Fruit fly (Drosophila melanogaster) whole organism, embryonic: Measurements from ENCODE around the gene CG7860.
A peak's percentile ranks its signal among the peaks of the same experiment; 100 is the strongest.

ENCODE experiments used
- Abd-B ChIP-seq: fragments of 200-800 bp; sonication (Bioruptor generic); optimal IDR thresholded peaks from 2 replicates; lab custom pipeline; 2018; ENCODE audit warnings: missing biosample characterization, mild to moderate bottlenecking, missing genetic modification characterization, moderate library complexity
- Adf1 ChIP-seq: fragments of 200-800 bp; sonication (Bioruptor generic); IDR thresholded peaks from 2 replicates; pipeline ENCODE4 v1.3.6; 2022; ENCODE audit warnings: missing biosample characterization, missing genetic modification characterization
- B-H2 ChIP-seq: fragments of 200-800 bp; sonication (Bioruptor generic); optimal IDR thresholded peaks from 2 replicates; lab custom pipeline; 2018; ENCODE audit warnings: missing biosample characterization, mild to moderate bottlenecking, missing genetic modification characterization
- Bdp1 ChIP-seq: fragments of 200-800 bp; sonication (Bioruptor generic); optimal IDR thresholded peaks from 3 replicates; lab custom pipeline; 2016; ENCODE audit warnings: missing biosample characterization, missing genetic modification characterization
- Bteb2 ChIP-seq: fragments of 200-800 bp; sonication (Bioruptor generic); optimal IDR thresholded peaks from 2 replicates; lab custom pipeline; 2016; ENCODE audit warnings: missing biosample characterization, missing genetic modification characterization
- CG10959 ChIP-seq: fragments of 200-800 bp; sonication (Bioruptor generic); IDR thresholded peaks from 2 replicates; pipeline ENCODE4 v1.3.6; 2022; ENCODE audit warnings: missing biosample characterization, missing genetic modification characterization
- CG1233 ChIP-seq: fragments of 200-800 bp; sonication (Bioruptor generic); optimal IDR thresholded peaks from 4 replicates; lab custom pipeline; 2018; ENCODE audit warnings: missing biosample characterization, mild to moderate bottlenecking, missing genetic modification characterization
- CG13424 ChIP-seq: fragments of 200-800 bp; sonication (Bioruptor generic); optimal IDR thresholded peaks from 2 replicates; lab custom pipeline; 2019; ENCODE audit warnings: missing biosample characterization, mild to moderate bottlenecking, missing genetic modification characterization, moderate library complexity
- CG15011 ChIP-seq: fragments of 200-800 bp; sonication (Bioruptor generic); optimal IDR thresholded peaks from 3 replicates; lab custom pipeline; 2018; ENCODE audit warnings: missing biosample characterization, mild to moderate bottlenecking, missing genetic modification characterization
- CG1529 ChIP-seq: fragments of 200-800 bp; sonication (Bioruptor generic); optimal IDR thresholded peaks from 3 replicates; lab custom pipeline; 2018; ENCODE audit warnings: missing biosample characterization, missing genetic modification characterization
- CG1603 ChIP-seq: fragments of 200-800 bp; sonication (Bioruptor generic); optimal IDR thresholded peaks from 2 replicates; lab custom pipeline; 2019; ENCODE audit warnings: missing biosample characterization, mild to moderate bottlenecking, missing genetic modification characterization, moderate library complexity
- CG17612 ChIP-seq: fragments of 200-800 bp; sonication (Bioruptor generic); IDR thresholded peaks from 2 replicates; pipeline ENCODE4 v1.3.6; 2022; ENCODE audit warnings: missing biosample characterization, missing genetic modification characterization
- CG17802 ChIP-seq: fragments of 200-800 bp; sonication (Bioruptor generic); optimal IDR thresholded peaks from 2 replicates; lab custom pipeline; 2018; ENCODE audit warnings: missing biosample characterization, mild to moderate bottlenecking, missing genetic modification characterization, moderate library complexity
- CG18011 ChIP-seq: fragments of 200-800 bp; sonication (Bioruptor generic); optimal IDR thresholded peaks from 2 replicates; lab custom pipeline; 2017; ENCODE audit warnings: missing biosample characterization, missing genetic modification characterization, mild to moderate bottlenecking, moderate library complexity, missing genotype
- CG2120 ChIP-seq: fragments of 200-800 bp; sonication (Bioruptor generic); optimal IDR thresholded peaks from 3 replicates; lab custom pipeline; 2016; ENCODE audit warnings: missing biosample characterization, missing genetic modification characterization
- CG31365 ChIP-seq: fragments of 200-800 bp; sonication (Bioruptor generic); optimal IDR thresholded peaks from 2 replicates; lab custom pipeline; 2018; ENCODE audit warnings: missing biosample characterization, mild to moderate bottlenecking, missing genetic modification characterization
- CG8388 ChIP-seq: fragments of 200-800 bp; sonication (Bioruptor generic); optimal IDR thresholded peaks from 2 replicates; lab custom pipeline; 2019; ENCODE audit warnings: missing biosample characterization, mild to moderate bottlenecking, missing genetic modification characterization, moderate library complexity
- CG9932 ChIP-seq: fragments of 200-800 bp; sonication (Bioruptor generic); IDR thresholded peaks from 2 replicates; pipeline ENCODE4 v1.3.6; 2022; ENCODE audit warnings: missing biosample characterization, missing genetic modification characterization
- D19B ChIP-seq: fragments of 200-800 bp; sonication (Bioruptor generic); optimal IDR thresholded peaks from 2 replicates; lab custom pipeline; 2017; ENCODE audit warnings: missing biosample characterization, mild to moderate bottlenecking, missing genetic modification characterization
- Dip3 ChIP-seq: fragments of 200-800 bp; sonication (Bioruptor generic); optimal IDR thresholded peaks from 3 replicates; lab custom pipeline; 2016; ENCODE audit warnings: missing biosample characterization, missing genetic modification characterization
- Doc2 ChIP-seq: fragments of 200-800 bp; sonication (Bioruptor generic); IDR thresholded peaks from 2 replicates; pipeline ENCODE4 v1.3.6; 2022; ENCODE audit warnings: missing biosample characterization, missing genetic modification characterization
- Ets97D ChIP-seq: fragments of 200-800 bp; sonication (Bioruptor generic); optimal IDR thresholded peaks from 3 replicates; lab custom pipeline; 2016; ENCODE audit warnings: missing biosample characterization, missing genetic modification characterization
- Lpt ChIP-seq: fragments of >200 bp; optimal IDR thresholded peaks from 2 replicates; lab custom pipeline; 2018; ENCODE audit warnings: missing biosample characterization, missing genetic modification characterization
- Sry-δ ChIP-seq: fragments of 200-800 bp; sonication (Bioruptor generic); optimal IDR thresholded peaks from 2 replicates; lab custom pipeline; 2016; ENCODE audit warnings: missing biosample characterization, missing genetic modification characterization
- Stat92E ChIP-seq, 3 experiments: fragments of >200 bp in 2 of 3; fragments of 200-800 bp in 1 of 3; sonication (Bioruptor generic) in 1 of 3; optimal IDR thresholded peaks; 2 replicates each; lab custom pipeline; 2017 to 2019; ENCODE audit warnings: missing biosample characterization in 3 of 3, missing genetic modification characterization in 3 of 3, mild to moderate bottlenecking in 1 of 3, moderate library complexity in 1 of 3
- ac ChIP-seq: fragments of 200-800 bp; sonication (Bioruptor generic); optimal IDR thresholded peaks from 3 replicates; lab custom pipeline; 2017; ENCODE audit warnings: missing biosample characterization, mild to moderate bottlenecking, missing genetic modification characterization
- al ChIP-seq: fragments of 200-800 bp; sonication (Bioruptor generic); IDR thresholded peaks from 2 replicates; pipeline ENCODE4 v1.3.6; 2022; ENCODE audit warnings: missing biosample characterization, missing genetic modification characterization
- dpn ChIP-seq, 2 experiments: fragments of 200-800 bp; sonication (Bioruptor generic); optimal IDR thresholded peaks; 3 replicates each; lab custom pipeline; 2016; ENCODE audit warnings: missing biosample characterization in 2 of 2, missing genetic modification characterization in 2 of 2
- en ChIP-seq: fragments of 200-800 bp; sonication (Bioruptor generic); optimal IDR thresholded peaks from 2 replicates; lab custom pipeline; 2016; ENCODE audit warnings: missing biosample characterization, missing genetic modification characterization
- esg ChIP-seq: fragments of 200-800 bp; sonication (Bioruptor generic); conservative IDR thresholded peaks from 2 replicates; pipeline ENCODE4 v1.3.6; 2022; ENCODE audit warnings: missing biosample characterization, missing genetic modification characterization
- ewg ChIP-seq: fragments of 200-800 bp; sonication (Bioruptor generic); optimal IDR thresholded peaks from 3 replicates; lab custom pipeline; 2017; ENCODE audit warnings: mild to moderate bottlenecking, missing biosample characterization, missing genetic modification reagents, missing genetic modification characterization
- gce ChIP-seq: fragments of 200-800 bp; sonication (Bioruptor generic); IDR thresholded peaks from 3 replicates; pipeline ENCODE4 v1.3.6; 2022; ENCODE audit warnings: missing biosample characterization, missing genetic modification characterization
- gsb ChIP-seq: fragments of 200-800 bp; sonication (Bioruptor generic); IDR thresholded peaks from 2 replicates; pipeline ENCODE4 v1.3.6; 2022; ENCODE audit warnings: missing biosample characterization, missing genetic modification characterization
- gsb-n ChIP-seq: fragments of 200-800 bp; sonication (Bioruptor generic); optimal IDR thresholded peaks from 3 replicates; lab custom pipeline; 2018; ENCODE audit warnings: missing biosample characterization, mild to moderate bottlenecking, missing genetic modification characterization
- hkb ChIP-seq, 2 experiments: fragments of 200-800 bp in 1 of 2; fragments of >200 bp in 1 of 2; sonication (Bioruptor generic) in 1 of 2; IDR thresholded peaks in 1 of 2; optimal IDR thresholded peaks in 1 of 2; 2 replicates each; pipeline versions ENCODE4 v1.3.6 to Lab custom; 2017 to 2022; ENCODE audit warnings: missing biosample characterization in 1 of 2, missing genetic modification characterization in 1 of 2
- inv ChIP-seq: fragments of 200-800 bp; sonication (Bioruptor generic); IDR thresholded peaks from 2 replicates; pipeline ENCODE4 v1.3.6; 2022; ENCODE audit warnings: missing biosample characterization, missing genetic modification characterization; ENCODE audit not compliant: partially characterized antibody
- nerfin-2 ChIP-seq: fragments of 200-800 bp; sonication (Bioruptor generic); IDR thresholded peaks from 2 replicates; pipeline ENCODE4 v1.3.6; 2022; ENCODE audit warnings: missing biosample characterization, missing genetic modification characterization; ENCODE audit not compliant: partially characterized antibody
- odd ChIP-seq: fragments of 200-800 bp; sonication (Bioruptor generic); optimal IDR thresholded peaks from 2 replicates; lab custom pipeline; 2017; ENCODE audit warnings: missing biosample characterization, mild to moderate bottlenecking, missing genetic modification characterization
- otp ChIP-seq: fragments of 200-800 bp; sonication (Bioruptor generic); IDR thresholded peaks from 3 replicates; pipeline ENCODE4, ENCODE4 v1.3.6; 2022; ENCODE audit warnings: missing biosample characterization, missing genetic modification characterization
- pho ChIP-seq: fragments of 200-800 bp; sonication (Bioruptor generic); optimal IDR thresholded peaks from 2 replicates; lab custom pipeline; 2016; ENCODE audit warnings: missing biosample characterization, missing genetic modification characterization
- schlank ChIP-seq: fragments of 200-800 bp; sonication (Bioruptor generic); optimal IDR thresholded peaks from 2 replicates; lab custom pipeline; 2018; ENCODE audit warnings: missing biosample characterization, mild to moderate bottlenecking, missing genetic modification characterization
- scrt ChIP-seq: fragments of 200-800 bp; sonication (Bioruptor generic); optimal IDR thresholded peaks from 2 replicates; lab custom pipeline; 2018; ENCODE audit warnings: missing biosample characterization, mild to moderate bottlenecking, missing genetic modification characterization, moderate library complexity
- stc ChIP-seq: fragments of 200-800 bp; sonication (Bioruptor generic); IDR thresholded peaks from 2 replicates; pipeline ENCODE4 v1.3.6; 2022; ENCODE audit warnings: missing biosample characterization, missing genetic modification characterization
- tap ChIP-seq: fragments of 200-800 bp; optimal IDR thresholded peaks from 3 replicates; lab custom pipeline; 2019; ENCODE audit warnings: missing biosample characterization, mild to moderate bottlenecking, missing genetic modification characterization, moderate library complexity
- tin ChIP-seq: fragments of 200-800 bp; sonication (Bioruptor generic); optimal IDR thresholded peaks from 3 replicates; lab custom pipeline; 2016; ENCODE audit warnings: missing biosample characterization, missing genetic modification characterization
- twi ChIP-seq: fragments of 200-800 bp; optimal IDR thresholded peaks from 2 replicates; lab custom pipeline; 2019; ENCODE audit warnings: missing biosample characterization, mild to moderate bottlenecking, missing genetic modification characterization, moderate library complexity
- vfl ChIP-seq: fragments of 200-800 bp; sonication (Bioruptor generic); optimal IDR thresholded peaks from 2 replicates; lab custom pipeline; 2016; ENCODE audit warnings: missing biosample characterization, missing genetic modification characterization
- yki ChIP-seq: fragments of >200 bp; optimal IDR thresholded peaks from 3 replicates; lab custom pipeline; 2018
- zen2 ChIP-seq: fragments of 200-800 bp; sonication (Bioruptor generic); IDR thresholded peaks from 3 replicates; pipeline ENCODE4 v1.3.6; 2022; ENCODE audit warnings: missing biosample characterization, missing genetic modification characterization; ENCODE audit not compliant: partially characterized antibody

CG7860 gene

dm6 chrX:15618953-15619630, 50.3 kb downstream of the CG7860 start (continued):
- TF ChIP-seq nerfin-2 (GFP tag; lab: Robert Waterston, UW) = no peak
- TF ChIP-seq Doc2 (GFP tag; lab: Robert Waterston, UW) = no peak
- TF ChIP-seq scrt = peak; percentile 60
- TF ChIP-seq B-H2 = peak; percentile 29
- TF ChIP-seq Abd-B (GFP tag; lab: Kevin White, UChicago) = peak; percentile 83
- TF ChIP-seq hkb (optimal IDR thresholded peaks at IDR 0.05; lab: Kevin White, UChicago) = no peak
- peak; percentile 76 for TF ChIP-seq hkb (GFP tag; IDR thresholded peaks at IDR 0.05; lab: Robert Waterston, UW)
- peak; percentile 75 for TF ChIP-seq twi (tag; lab: Kevin White, UChicago)
- peak; percentile 79 for TF ChIP-seq CG1603
- TF ChIP-seq stc (GFP tag; lab: Robert Waterston, UW) = peak; percentile 39; the same call in 1 of the 2 replicates
- TF ChIP-seq Bdp1 (GFP tag; lab: Kevin White, UChicago) = peak; percentile 25
- peak; percentile 57 for TF ChIP-seq pho (GFP tag; lab: Kevin White, UChicago)
- TF ChIP-seq Stat92E (GFP tag; optimal IDR thresholded peaks at IDR 0.05; lab: Kevin White, UChicago) = peak in 1 of 3 experiments; percentile 4
- peak; percentile 79 for TF ChIP-seq CG1529
- 0 out of 2 replicates have a peak, but pooled peaks have one; percentile 44 for TF ChIP-seq al (GFP tag; lab: Robert Waterston, UW)
- TF ChIP-seq esg (GFP tag; lab: Robert Waterston, UW) = peak; percentile 71
- TF ChIP-seq en (GFP tag; lab: Kevin White, UChicago) = peak; percentile 43
- TF ChIP-seq odd (GFP tag; lab: Kevin White, UChicago) = peak; percentile 56
- no peak for TF ChIP-seq inv (GFP tag; lab: Robert Waterston, UW)
- peak; percentile 78 for TF ChIP-seq CG8388 (GFP tag; lab: Kevin White, UChicago)
- peak; percentile 27 for TF ChIP-seq Sry-δ (GFP tag; lab: Kevin White, UChicago)
- no peak; the same call in 1 of the 2 replicates for TF ChIP-seq Adf1 (GFP tag; lab: Robert Waterston, UW)
- TF ChIP-seq CG31365 (tag; lab: Kevin White, UChicago) = peak; percentile 52
- peak; percentile 76 for TF ChIP-seq CG1233 (GFP tag; lab: Kevin White, UChicago)
- TF ChIP-seq zen2 (GFP tag; lab: Robert Waterston, UW) = no peak
- TF ChIP-seq Bteb2 (GFP tag; lab: Kevin White, UChicago) = peak; percentile 49
- peak; percentile 73 for TF ChIP-seq CG17802 (tag; lab: Kevin White, UChicago)
- no peak for TF ChIP-seq ac (GFP tag; lab: Kevin White, UChicago)
- no peak for TF ChIP-seq yki (lab: Kevin White, UChicago)
- TF ChIP-seq Lpt = no peak
- peak; percentile 27 for TF ChIP-seq vfl (GFP tag; lab: Kevin White, UChicago)
- TF ChIP-seq CG15011 (GFP tag; lab: Kevin White, UChicago) = peak; percentile 45
- peak; percentile 50 for TF ChIP-seq schlank (tag; lab: Kevin White, UChicago)
- peak; percentile 72 for TF ChIP-seq tap (tag; lab: Kevin White, UChicago)
- peak; percentile 82 for TF ChIP-seq CG13424 (tag; lab: Kevin White, UChicago)
- TF ChIP-seq otp (GFP tag; lab: Robert Waterston, UW) = peak; percentile 80; the same call in 2 of the 3 replicates
- peak; percentile 41 for TF ChIP-seq D19B (GFP tag; lab: Kevin White, UChicago)
- TF ChIP-seq gce = 0 out of 3 replicates have a peak, but pooled peaks have one; percentile 56
- TF ChIP-seq CG10959 (GFP tag; lab: Robert Waterston, UW) = peak; percentile 59; the same call in 1 of the 2 replicates
- TF ChIP-seq CG17612 = no peak; the same call in 1 of the 2 replicates
- TF ChIP-seq ewg = peak; percentile 77
- peak; percentile 65 for TF ChIP-seq CG2120 (GFP tag; lab: Kevin White, UChicago)
- peak; percentile 19 for TF ChIP-seq Ets97D (GFP tag; lab: Kevin White, UChicago)
- TF ChIP-seq gsb (GFP tag; lab: Robert Waterston, UW) = peak; percentile 62
- peak; percentile 64 to 87 for TF ChIP-seq dpn (GFP tag; optimal IDR thresholded peaks at IDR 0.05; lab: Kevin White, UChicago)
- peak; percentile 67 for TF ChIP-seq gsb-n (tag; lab: Kevin White, UChicago)
- peak; percentile 87 for TF ChIP-seq tin
- TF ChIP-seq Dip3 (GFP tag; lab: Kevin White, UChicago) = peak; percentile 63
- peak; percentile 49; the same call in 1 of the 2 replicates for TF ChIP-seq CG9932 (GFP tag; lab: Robert Waterston, UW)
- TF ChIP-seq CG18011 (GFP tag; lab: Kevin White, UChicago) = peak; percentile 33
